Worm (Caenorhabditis elegans) whole organism, mixed stage, embryonic: ENCODE results near the gene pezo-1.

Experiments
- M03D4.4 ChIP-seq: sonication (generic microtip); optimal IDR thresholded peaks from 2 replicates; lab custom pipeline; 2017; ENCODE audit warnings: mild to moderate bottlenecking, missing genetic modification characterization, missing compliant biosample characterization
- bed-3 ChIP-seq: fragments of 200-800 bp; sonication (Bioruptor generic); optimal IDR thresholded peaks from 3 replicates; lab custom pipeline; 2018; ENCODE audit warnings: mild to moderate bottlenecking, missing genetic modification characterization, moderate library complexity, missing compliant biosample characterization
- blmp-1 ChIP-seq: fragments of 150-350 bp; optimal IDR thresholded peaks from 2 replicates; lab custom pipeline; 2014; ENCODE audit warnings: missing biosample characterization, missing genetic modification characterization
- ceh-39 ChIP-seq: fragments of 150-350 bp; optimal IDR thresholded peaks from 2 replicates; lab custom pipeline; 2014; ENCODE audit warnings: missing biosample characterization, missing genetic modification characterization
- ceh-43 ChIP-seq: fragments of 200-800 bp; sonication (Bioruptor generic); optimal IDR thresholded peaks from 2 replicates; lab custom pipeline; 2018; ENCODE audit warnings: mild to moderate bottlenecking, missing genetic modification characterization, moderate library complexity, missing compliant biosample characterization
- ceh-83 ChIP-seq: fragments of 200-800 bp; sonication (Bioruptor generic); optimal IDR thresholded peaks from 2 replicates; lab custom pipeline; 2018; ENCODE audit warnings: mild to moderate bottlenecking, missing genetic modification characterization, missing compliant biosample characterization
- ces-1 ChIP-seq: fragments of 150-350 bp; optimal IDR thresholded peaks from 2 replicates; lab custom pipeline; 2014; ENCODE audit warnings: missing biosample characterization, missing genetic modification reagents, missing genetic modification characterization
- cnd-1 ChIP-seq: fragments of 200-800 bp; sonication (Bioruptor generic); optimal IDR thresholded peaks from 2 replicates; lab custom pipeline; 2018; ENCODE audit warnings: mild to moderate bottlenecking, missing genetic modification characterization, missing compliant biosample characterization
- drap-1 ChIP-seq: fragments of 200-800 bp; sonication (Bioruptor generic); optimal IDR thresholded peaks from 3 replicates; lab custom pipeline; 2018; ENCODE audit warnings: mild to moderate bottlenecking, missing genetic modification characterization, missing compliant biosample characterization
- elt-1 ChIP-seq: sonication (generic microtip); optimal IDR thresholded peaks from 2 replicates; lab custom pipeline; 2017; ENCODE audit warnings: missing genetic modification characterization, mild to moderate bottlenecking, missing compliant biosample characterization, antibody characterized with exemption, moderate library complexity, borderline replicate concordance; ENCODE audit not compliant: insufficient read depth
- elt-3 ChIP-seq: fragments of 150-350 bp; optimal IDR thresholded peaks from 2 replicates; lab custom pipeline; 2014; ENCODE audit warnings: missing biosample characterization, missing genetic modification characterization
- flh-1 ChIP-seq: fragments of 200-800 bp; sonication (Bioruptor generic); optimal IDR thresholded peaks from 2 replicates; lab custom pipeline; 2018; ENCODE audit warnings: mild to moderate bottlenecking, missing genetic modification characterization, moderate library complexity, missing compliant biosample characterization
- ham-2 ChIP-seq: fragments of 200-800 bp; sonication (Bioruptor generic); optimal IDR thresholded peaks from 2 replicates; lab custom pipeline; 2018; ENCODE audit warnings: mild to moderate bottlenecking, missing genetic modification characterization, missing compliant biosample characterization
- hlh-1 ChIP-seq: fragments of 150-350 bp; optimal IDR thresholded peaks from 2 replicates; lab custom pipeline; 2014; ENCODE audit warnings: missing biosample characterization, missing genetic modification reagents, missing genetic modification characterization
- lin-13 ChIP-seq: fragments of 150-350 bp; optimal IDR thresholded peaks from 2 replicates; lab custom pipeline; 2014; ENCODE audit warnings: missing biosample characterization, missing genetic modification characterization
- lin-32 ChIP-seq: fragments of 200-800 bp; sonication (Bioruptor generic); optimal IDR thresholded peaks from 2 replicates; lab custom pipeline; 2018; ENCODE audit warnings: mild to moderate bottlenecking, missing genetic modification characterization, missing compliant biosample characterization
- lsy-2 ChIP-seq: fragments of 150-350 bp; optimal IDR thresholded peaks from 2 replicates; lab custom pipeline; 2014; ENCODE audit warnings: missing biosample characterization, missing genetic modification characterization
- mab-5 ChIP-seq: fragments of 150-350 bp; optimal IDR thresholded peaks from 2 replicates; lab custom pipeline; 2014; ENCODE audit warnings: missing biosample characterization, missing genetic modification characterization
- mep-1 ChIP-seq: fragments of 150-350 bp; optimal IDR thresholded peaks from 2 replicates; lab custom pipeline; 2017; ENCODE audit warnings: missing biosample characterization, missing genetic modification reagents, missing genetic modification characterization, inconsistent platforms
- mls-2 ChIP-seq: sonication (generic microtip); optimal IDR thresholded peaks from 2 replicates; lab custom pipeline; 2016; ENCODE audit warnings: mild to moderate bottlenecking, missing genetic modification characterization, moderate library complexity, missing compliant biosample characterization
- nhr-12 ChIP-seq: fragments of 150-350 bp; optimal IDR thresholded peaks from 2 replicates; lab custom pipeline; 2014; ENCODE audit warnings: missing biosample characterization, missing genetic modification characterization
- nhr-2 ChIP-seq: fragments of 150-350 bp; optimal IDR thresholded peaks from 2 replicates; lab custom pipeline; 2014; ENCODE audit warnings: missing biosample characterization, missing genetic modification characterization
- nhr-237 ChIP-seq: fragments of 150-350 bp; optimal IDR thresholded peaks from 2 replicates; lab custom pipeline; 2014; ENCODE audit warnings: missing biosample characterization, missing genetic modification characterization
- nhr-28 ChIP-seq: fragments of 150-350 bp; optimal IDR thresholded peaks from 2 replicates; lab custom pipeline; 2014; ENCODE audit warnings: missing biosample characterization, missing genetic modification characterization
- nhr-76 ChIP-seq: sonication (generic microtip); optimal IDR thresholded peaks from 2 replicates; lab custom pipeline; 2017; ENCODE audit warnings: missing biosample characterization, missing genetic modification characterization
- pha-4 ChIP-seq: fragments of 150-350 bp; optimal IDR thresholded peaks from 2 replicates; lab custom pipeline; 2018; ENCODE audit warnings: missing biosample characterization, missing genetic modification reagents, missing genetic modification characterization
- sem-2 ChIP-seq: fragments of 200-800 bp; sonication (Bioruptor generic); optimal IDR thresholded peaks from 2 replicates; lab custom pipeline; 2018; ENCODE audit warnings: mild to moderate bottlenecking, missing genetic modification characterization, missing compliant biosample characterization
- snpc-4 ChIP-seq: fragments of 150-350 bp; optimal IDR thresholded peaks from 2 replicates; lab custom pipeline; 2014; ENCODE audit warnings: missing biosample characterization, missing genetic modification characterization
- sptf-1 ChIP-seq: sonication (generic microtip); optimal IDR thresholded peaks from 2 replicates; lab custom pipeline; 2017; ENCODE audit warnings: mild to moderate bottlenecking, missing genetic modification characterization, moderate library complexity, missing compliant biosample characterization
- tbx-8 ChIP-seq: fragments of 200-800 bp; sonication (Bioruptor generic); optimal IDR thresholded peaks from 2 replicates; lab custom pipeline; 2018; ENCODE audit warnings: mild to moderate bottlenecking, missing genetic modification characterization, moderate library complexity, missing compliant biosample characterization
- unc-120 ChIP-seq: sonication (generic microtip); optimal IDR thresholded peaks from 2 replicates; lab custom pipeline; 2017; ENCODE audit warnings: missing genetic modification characterization, missing compliant biosample characterization; ENCODE audit not compliant: poor library complexity, severe bottlenecking
- unc-39 ChIP-seq: fragments of 150-350 bp; optimal IDR thresholded peaks from 2 replicates; lab custom pipeline; 2014; ENCODE audit warnings: missing biosample characterization, missing genetic modification characterization
- unc-62 ChIP-seq: fragments of 150-350 bp; optimal IDR thresholded peaks from 2 replicates; lab custom pipeline; 2014; ENCODE audit warnings: missing biosample characterization, missing genetic modification reagents, missing genetic modification characterization
- zip-8 ChIP-seq: fragments of 150-350 bp; optimal IDR thresholded peaks from 2 replicates; lab custom pipeline; 2014; ENCODE audit warnings: missing biosample characterization, missing genetic modification characterization
- ztf-11 ChIP-seq: fragments of 150-350 bp; optimal IDR thresholded peaks from 2 replicates; lab custom pipeline; 2014; ENCODE audit warnings: missing biosample characterization, missing genetic modification characterization

Gene pezo-1

DNA sequence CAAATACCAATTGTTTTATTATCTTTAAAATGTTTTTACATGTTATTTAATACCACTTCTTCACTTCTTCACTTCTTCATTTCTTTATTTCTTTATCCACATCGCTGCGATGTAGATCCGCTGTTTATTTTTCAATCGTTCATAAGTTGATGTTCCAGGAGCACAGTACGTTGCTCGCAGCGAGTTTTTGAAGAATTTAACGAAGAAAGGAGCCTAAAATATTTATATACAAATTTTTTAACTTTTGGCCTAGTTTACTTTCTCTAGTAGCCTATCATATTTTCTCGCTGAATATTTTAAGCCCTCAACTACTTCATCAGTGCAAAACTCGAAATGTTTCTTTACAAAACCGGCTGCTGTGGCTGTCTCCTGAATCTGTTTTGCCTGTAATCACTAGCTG, 48.2 kb downstream of the pezo-1 start:
- TF ChIP-seq drap-1 (GFP tag; lab: Kevin White, UChicago) (no peak), M03D4.4 (tag; lab: Kevin White, UChicago) (no peak), bed-3 (GFP tag; lab: Kevin White, UChicago) (no peak), unc-39 (tag; lab: Kevin White, UChicago) (no peak), hlh-1 (tag; lab: Kevin White, UChicago) (no peak), ceh-83 (no peak), nhr-76 (no peak), cnd-1 (tag; lab: Kevin White, UChicago) (no peak), lin-13 (tag; lab: Kevin White, UChicago) (no peak), lin-32 (no peak), flh-1 (GFP tag; lab: Kevin White, UChicago) (no peak), nhr-28 (tag; lab: Kevin White, UChicago) (no peak), nhr-12 (no peak), nhr-237 (tag; lab: Kevin White, UChicago) (no peak), nhr-2 (tag; lab: Kevin White, UChicago) (no peak)

DNA sequence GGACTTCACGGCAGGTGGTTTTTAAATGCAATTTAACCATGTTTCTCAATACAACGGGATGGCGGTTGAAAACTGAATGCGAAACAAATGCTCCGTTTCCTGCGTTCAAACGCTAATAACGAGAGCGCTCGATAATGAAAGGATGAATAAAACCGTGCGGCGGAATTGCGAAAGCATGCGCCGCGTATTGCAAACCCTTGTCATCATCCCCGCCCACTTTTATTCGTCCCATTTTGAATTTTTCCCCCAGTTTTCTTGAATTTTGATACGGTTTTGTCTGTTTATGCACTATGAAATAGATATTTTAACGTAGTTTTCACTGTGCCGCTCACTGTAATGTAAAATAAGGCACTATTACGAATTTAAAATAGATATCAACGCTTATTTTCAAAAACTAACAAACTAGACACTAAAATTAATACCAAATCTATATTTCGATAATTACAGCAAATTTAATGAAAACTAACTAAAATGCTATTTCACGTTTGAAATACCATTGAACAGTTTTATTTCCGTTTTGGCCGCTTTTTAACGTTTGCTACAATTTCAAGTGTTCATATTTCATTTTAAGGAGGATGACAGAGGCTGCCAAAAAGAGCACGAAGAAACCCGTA, 50.1 kb downstream of the pezo-1 start, which contains the start of the genes F49C12.9 and rpn-7:
F49C12.9 (minus strand) TSS at position 148 of the 614 bp plus-strand sequence.
rpn-7 (plus strand) TSS at position 564 of the 614 bp plus-strand sequence.
- no peak for TF ChIP-seq mls-2 (tag; lab: Kevin White, UChicago)
- TF ChIP-seq cnd-1 (tag; lab: Kevin White, UChicago): peak; percentile 62
- peak; percentile 37 for TF ChIP-seq lsy-2 (tag; lab: Kevin White, UChicago)
- TF ChIP-seq unc-39 (tag; lab: Kevin White, UChicago): no peak
- TF ChIP-seq lin-32: no peak
- TF ChIP-seq elt-1 (tag; lab: Kevin White, UChicago): peak; percentile 36
- TF ChIP-seq drap-1 (GFP tag; lab: Kevin White, UChicago): peak; percentile 73
- TF ChIP-seq ces-1: peak; percentile 60
- TF ChIP-seq nhr-28 (tag; lab: Kevin White, UChicago): no peak
- TF ChIP-seq unc-120 (tag; lab: Kevin White, UChicago): no peak
- TF ChIP-seq mep-1 (tag; lab: Kevin White, UChicago): peak; percentile 82
- no peak for TF ChIP-seq ceh-83
- no peak for TF ChIP-seq lin-13 (tag; lab: Kevin White, UChicago)
- peak; percentile 67 for TF ChIP-seq hlh-1 (tag; lab: Kevin White, UChicago)
- TF ChIP-seq blmp-1 (tag; lab: Kevin White, UChicago): no peak
- TF ChIP-seq M03D4.4 (tag; lab: Kevin White, UChicago): peak; percentile 67
- TF ChIP-seq ztf-11 (tag; lab: Kevin White, UChicago): peak; percentile 52
- peak; percentile 37 for TF ChIP-seq bed-3 (GFP tag; lab: Kevin White, UChicago)
- peak; percentile 7 for TF ChIP-seq flh-1 (GFP tag; lab: Kevin White, UChicago)
- no peak for TF ChIP-seq elt-3 (tag; lab: Kevin White, UChicago)
- TF ChIP-seq nhr-76: peak; percentile 1
- TF ChIP-seq pha-4 (tag; lab: Kevin White, UChicago): peak; percentile 7
- TF ChIP-seq tbx-8: no peak
- peak; percentile 35 for TF ChIP-seq nhr-12
- no peak for TF ChIP-seq ham-2
- no peak for TF ChIP-seq mab-5 (tag; lab: Kevin White, UChicago)
- TF ChIP-seq ceh-39 (tag; lab: Kevin White, UChicago): peak; percentile 30
- peak; percentile 16 for TF ChIP-seq nhr-237 (tag; lab: Kevin White, UChicago)
- peak; percentile 85 for TF ChIP-seq sptf-1
- peak; percentile 81 for TF ChIP-seq ceh-43
- TF ChIP-seq zip-8: no peak
- no peak for TF ChIP-seq nhr-2 (tag; lab: Kevin White, UChicago)
- no peak for TF ChIP-seq snpc-4 (tag; lab: Kevin White, UChicago)
- TF ChIP-seq unc-62 (GFP tag; lab: Kevin White, UChicago): no peak
- TF ChIP-seq sem-2 (GFP tag; lab: Kevin White, UChicago): peak; percentile 36

- TF ChIP-seq zip-8: peak; percentile 89
Measured at ce11 chrIV:9312827-9313226, 53.5 kb downstream of the pezo-1 start, which contains the start of gene F49C12.7. Gene F49C12.7 (minus strand): TSS chrIV:9312927.
